Fruit fly (Drosophila melanogaster): Measurements from ENCODE around the gene Coq5.
"Not testable (repeated sequence)": the region's sequence is repeated elsewhere in the genome, so short reads cannot be mapped to it uniquely, and the experiment has no call there.

The Coq5 gene

dm6 chrX:13209410-13209809 lies 15.1 kb upstream of the Coq5 start:
- no peak for TF ChIP-seq Myc (optimal IDR thresholded peaks at IDR 0.05)
- TF ChIP-seq psq (optimal IDR thresholded peaks at IDR 0.05), result no peak
- no peak for TF ChIP-seq h (optimal IDR thresholded peaks at IDR 0.05)
- TF ChIP-seq insv (optimal IDR thresholded peaks at IDR 0.05), result no peak

- TF ChIP-seq Sin3A (optimal IDR thresholded peaks at IDR 0.05) (no peak), psq (optimal IDR thresholded peaks at IDR 0.05) (no peak), insv (optimal IDR thresholded peaks at IDR 0.05) (no peak), h (optimal IDR thresholded peaks at IDR 0.05) (no peak), Myc (optimal IDR thresholded peaks at IDR 0.05) (no peak), ttk (optimal IDR thresholded peaks at IDR 0.05) (no peak)
These were observed 14.2 kb upstream of the Coq5 start for dm6 chrX:13208554-13208953.

dm6 chrX:13208075-13208474 lies 13.7 kb upstream of the Coq5 start:
- no peak for TF ChIP-seq insv (optimal IDR thresholded peaks at IDR 0.05)
- no peak for TF ChIP-seq Sin3A (optimal IDR thresholded peaks at IDR 0.05)
- TF ChIP-seq h (optimal IDR thresholded peaks at IDR 0.05), result no peak
- no peak for TF ChIP-seq psq (optimal IDR thresholded peaks at IDR 0.05)
- TF ChIP-seq Myc (optimal IDR thresholded peaks at IDR 0.05), result no peak
- no peak for TF ChIP-seq ttk (optimal IDR thresholded peaks at IDR 0.05)

- no peak for TF ChIP-seq ttk (optimal IDR thresholded peaks at IDR 0.05)
- no peak for TF ChIP-seq Myc (optimal IDR thresholded peaks at IDR 0.05)
- TF ChIP-seq insv (optimal IDR thresholded peaks at IDR 0.05), result no peak
- TF ChIP-seq psq (optimal IDR thresholded peaks at IDR 0.05), result no peak
These were observed 10.4 kb upstream of the Coq5 start for dm6 chrX:13204718-13205117.

dm6 chrX:13202162-13202561 lies 7.8 kb upstream of the Coq5 start, which contains the start of gene CG44437:
Gene CG44437, minus strand, starts transcription at chrX:13202262.
- TF ChIP-seq ttk (optimal IDR thresholded peaks at IDR 0.05) (no peak), insv (optimal IDR thresholded peaks at IDR 0.05) (no peak), Myc (optimal IDR thresholded peaks at IDR 0.05) (no peak), Sin3A (optimal IDR thresholded peaks at IDR 0.05) (no peak), h (optimal IDR thresholded peaks at IDR 0.05) (no peak), psq (optimal IDR thresholded peaks at IDR 0.05) (no peak)

- no peak for TF ChIP-seq insv (optimal IDR thresholded peaks at IDR 0.05)
- no peak for TF ChIP-seq psq (optimal IDR thresholded peaks at IDR 0.05)
- no peak for TF ChIP-seq h (optimal IDR thresholded peaks at IDR 0.05)
- TF ChIP-seq Sin3A (optimal IDR thresholded peaks at IDR 0.05), result no peak
- TF ChIP-seq Myc (optimal IDR thresholded peaks at IDR 0.05), result no peak
- no peak for TF ChIP-seq ttk (optimal IDR thresholded peaks at IDR 0.05)
These were observed 2.1 kb downstream of the Coq5 start for dm6 chrX:13192239-13192638.

- TF ChIP-seq Sin3A (optimal IDR thresholded peaks at IDR 0.05) (no peak), psq (optimal IDR thresholded peaks at IDR 0.05) (no peak), insv (optimal IDR thresholded peaks at IDR 0.05) (no peak), h (optimal IDR thresholded peaks at IDR 0.05) (no peak), Myc (optimal IDR thresholded peaks at IDR 0.05) (no peak), ttk (optimal IDR thresholded peaks at IDR 0.05) (no peak)
These were observed 2.6 kb downstream of the Coq5 start, which contains the start of gene CG12723 for dm6 chrX:13191783-13192182. Gene CG12723, minus strand, starts transcription at chrX:13191883.

- TF ChIP-seq Myc (optimal IDR thresholded peaks at IDR 0.05) (no peak), Sin3A (optimal IDR thresholded peaks at IDR 0.05) (no peak), h (optimal IDR thresholded peaks at IDR 0.05) (no peak), insv (optimal IDR thresholded peaks at IDR 0.05) (no peak), psq (optimal IDR thresholded peaks at IDR 0.05) (no peak), ttk (optimal IDR thresholded peaks at IDR 0.05) (no peak)
These were observed 5.3 kb downstream of the Coq5 start, which contains the start of gene Lgr4 for dm6 chrX:13189032-13189431. Gene Lgr4, minus strand, starts transcription at chrX:13189164.

- TF ChIP-seq Myc, ttk, Sin3A (optimal IDR thresholded peaks at IDR 0.05): not testable (repeated sequence)
These were observed 10.2 kb downstream of the Coq5 start, which contains the start of gene CG32641 for dm6 chrX:13184178-13184577. Gene CG32641, plus strand, starts transcription at chrX:13184478.

- not testable (repeated sequence) for TF ChIP-seq Sin3A, h, insv (optimal IDR thresholded peaks at IDR 0.05)
These were observed 16.6 kb downstream of the Coq5 start, which contains the start of gene CG32640 for dm6 chrX:13177720-13178119. Gene CG32640, plus strand, starts transcription at chrX:13178005.

- TF ChIP-seq Myc (optimal IDR thresholded peaks at IDR 0.05) (no peak), psq (optimal IDR thresholded peaks at IDR 0.05) (no peak)
These were observed 21.5 kb downstream of the Coq5 start for dm6 chrX:13172865-13173264.

- no peak for TF ChIP-seq insv (optimal IDR thresholded peaks at IDR 0.05)
- TF ChIP-seq Sin3A (optimal IDR thresholded peaks at IDR 0.05), result no peak
- TF ChIP-seq Myc (optimal IDR thresholded peaks at IDR 0.05), result no peak
- TF ChIP-seq h (optimal IDR thresholded peaks at IDR 0.05), result no peak
- no peak for TF ChIP-seq psq (optimal IDR thresholded peaks at IDR 0.05)
- TF ChIP-seq ttk (optimal IDR thresholded peaks at IDR 0.05), result no peak
These were observed 34.9 kb downstream of the Coq5 start, which contains the start of the genes Bap60 and CG12096 for dm6 chrX:13159481-13159880. Gene Bap60, minus strand, starts transcription at chrX:13159508. Gene CG12096, plus strand, starts transcription at chrX:13159604.

dm6 chrX:13154783-13155182 lies 39.6 kb downstream of the Coq5 start, which contains the start of the genes CG4318 and CG4332:
Gene CG4318, minus strand, starts transcription at chrX:13154924.
Gene CG4332, plus strand, starts transcription at chrX:13155038.
- TF ChIP-seq psq (optimal IDR thresholded peaks at IDR 0.05), result no peak
- no peak for TF ChIP-seq Myc (optimal IDR thresholded peaks at IDR 0.05)
- TF ChIP-seq ttk (optimal IDR thresholded peaks at IDR 0.05), result no peak
- no peak for TF ChIP-seq insv (optimal IDR thresholded peaks at IDR 0.05)
- no peak for TF ChIP-seq Sin3A (optimal IDR thresholded peaks at IDR 0.05)
- TF ChIP-seq h (optimal IDR thresholded peaks at IDR 0.05), result no peak
